Worm (Caenorhabditis elegans): ENCODE data around the gene F17C8.3.

Gene F17C8.3

ce11 chrIII:4756983-4757382 lies 25.2 kb downstream of the F17C8.3 start, which contains the start of gene fbxl-2 (continued):
- TF ChIP-seq attf-4 (tag; optimal IDR thresholded peaks at IDR 0.05) (no peak), madf-5 (GFP tag; IDR thresholded peaks at IDR 0.05) (peak in 1 of 2 experiments; percentile 73; a peak in 1 of 4 replicates), php-3 (GFP tag; IDR thresholded peaks at IDR 0.05) (peak; percentile 73), pha-4 (GFP tag; IDR thresholded peaks at IDR 0.05) (no peak), pha-4 (tag; optimal IDR thresholded peaks at IDR 0.05) (no peak), zag-1 (tag; optimal IDR thresholded peaks at IDR 0.05) (no peak), Y105C5A.15 (GFP tag; IDR thresholded peaks at IDR 0.05) (peak; percentile 75; the same call in 1 of the 2 replicates), lsy-2 (tag; optimal IDR thresholded peaks at IDR 0.05) (peak; percentile 85 to 97), daf-19 (GFP tag; conservative IDR thresholded peaks at IDR 0.05) (no peak), daf-8 (GFP tag; IDR thresholded peaks at IDR 0.05) (no peak), F10B5.3 (tag; optimal IDR thresholded peaks at IDR 0.05) (peak; percentile 83), F49E8.2 (tag; optimal IDR thresholded peaks at IDR 0.05; ENCODE audit: borderline replicate concordance) (peak; percentile 28), aly-2 (tag; optimal IDR thresholded peaks at IDR 0.05) (no peak), dmd-9 (GFP tag; IDR thresholded peaks at IDR 0.05) (peak; percentile 87), ces-1 (GFP tag; optimal IDR thresholded peaks at IDR 0.05) (no peak), dmd-8 (GFP tag; IDR thresholded peaks at IDR 0.05) (0 out of 2 replicates have a peak, but pooled peaks have one; percentile 24), lir-3 (tag; optimal IDR thresholded peaks at IDR 0.05) (no peak), hlh-30 (tag; optimal IDR thresholded peaks at IDR 0.05; ENCODE audit: insufficient read depth) (peak; percentile 90), lin-13 (GFP tag; optimal IDR thresholded peaks at IDR 0.05) (peak; percentile 94), zfp-2 (tag; optimal IDR thresholded peaks at IDR 0.05) (peak; percentile 71), daf-16 (GFP tag; optimal IDR thresholded peaks at IDR 0.05) (peak; percentile 55 to 84), daf-16 (tag; optimal IDR thresholded peaks at IDR 0.05) (peak; percentile 55), mes-2 (tag; optimal IDR thresholded peaks at IDR 0.05; ENCODE audit: poor library complexity, severe bottlenecking) (peak; percentile 97), Y48G9A.11 (GFP tag; IDR thresholded peaks at IDR 0.05) (peak; percentile 73), duxl-1 (tag; optimal IDR thresholded peaks at IDR 0.05; ENCODE audit: poor library complexity) (peak; percentile 94), ceh-20 (GFP tag; IDR thresholded peaks at IDR 0.05) (peak; percentile 93), F44E2.7 (GFP tag; IDR thresholded peaks at IDR 0.05) (no peak), nhr-25 (tag; optimal IDR thresholded peaks at IDR 0.05; ENCODE audit: borderline replicate concordance, insufficient read depth) (peak; percentile 68), cey-2 (tag; optimal IDR thresholded peaks at IDR 0.05; ENCODE audit: borderline replicate concordance, insufficient read depth) (no peak), fos-1 (tag; optimal IDR thresholded peaks at IDR 0.05) (peak; percentile 3), skn-1 (tag; optimal IDR thresholded peaks at IDR 0.05) (no peak), lin-29 (GFP tag; IDR thresholded peaks at IDR 0.05) (peak; percentile 83), hif-1 (tag; optimal IDR thresholded peaks at IDR 0.05) (peak; percentile 17 to 84), mdl-1 (tag; optimal IDR thresholded peaks at IDR 0.05) (peak in 1 of 2 experiments; percentile 59), dve-1 (tag; optimal IDR thresholded peaks at IDR 0.05; ENCODE audit: insufficient read depth) (peak; percentile 95), nhr-102 (tag; optimal IDR thresholded peaks at IDR 0.05) (peak; percentile 96), unc-39 (tag; optimal IDR thresholded peaks at IDR 0.05) (no peak), nhr-11 (tag; optimal IDR thresholded peaks at IDR 0.05) (peak; percentile 90), nhr-42 (GFP tag; IDR thresholded peaks at IDR 0.05) (peak; percentile 93), tra-1 (GFP tag; IDR thresholded peaks at IDR 0.05) (peak; percentile 84), ceh-44 (GFP tag; IDR thresholded peaks at IDR 0.05) (0 out of 2 replicates have a peak, but pooled peaks have one; percentile 6), ama-1 (optimal IDR thresholded peaks at IDR 0.05) (peak; percentile 59), ztf-7 (tag; optimal IDR thresholded peaks at IDR 0.05) (peak; percentile 84), jun-1 (tag; optimal IDR thresholded peaks at IDR 0.05) (peak; percentile 65), F26F4.8 (GFP tag; conservative IDR thresholded peaks at IDR 0.05) (no peak), arid-1 (GFP tag; conservative IDR thresholded peaks at IDR 0.05) (peak; percentile 88), ceh-82 (tag; optimal IDR thresholded peaks at IDR 0.05) (no peak), spr-1 (tag; optimal IDR thresholded peaks at IDR 0.05) (peak; percentile 87), madf-9 (GFP tag; conservative IDR thresholded peaks at IDR 0.05) (peak; percentile 82), fkh-10 (GFP tag; optimal IDR thresholded peaks at IDR 0.05) (peak; percentile 96)

Data from whole organism, L4 larva.